Fruit fly (Drosophila melanogaster): ENCODE results near the gene CG14324.

The CG14324 gene

DNA sequence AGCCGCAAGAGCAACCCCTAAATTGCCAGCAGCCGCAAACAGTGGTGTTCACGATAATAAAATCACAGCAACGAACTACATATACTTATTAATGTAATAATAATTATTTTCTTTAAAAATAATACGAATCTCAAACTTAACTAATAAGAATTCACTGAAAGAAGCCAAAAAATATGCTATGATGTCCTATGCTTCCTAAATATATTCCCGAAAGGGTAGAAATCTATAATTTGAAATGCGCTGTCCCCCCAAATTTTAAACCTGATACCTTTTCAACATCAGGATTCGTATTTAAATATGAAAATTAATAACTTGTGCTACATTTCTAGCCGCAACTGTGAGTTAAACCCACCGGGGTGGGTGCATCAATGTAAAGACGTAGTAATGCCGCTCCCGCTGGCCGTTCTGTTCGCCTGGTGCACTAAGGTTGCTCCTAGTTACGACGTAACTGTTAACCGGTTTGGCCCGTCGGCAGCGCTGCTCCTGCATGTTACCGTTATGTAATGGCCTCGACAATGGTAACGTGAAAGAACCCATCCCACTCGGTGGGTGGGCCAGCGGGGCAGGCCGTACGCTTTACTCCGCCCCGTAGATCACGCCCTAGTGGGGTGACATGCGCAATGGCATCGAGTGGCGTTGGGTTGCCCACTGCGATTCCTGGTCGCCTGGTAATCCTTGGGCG, 14.3 kb downstream of the CG14324 start (continued):
- peak; percentile 7 for TF ChIP-seq tup (GFP tag; optimal IDR thresholded peaks at IDR 0.05)
- peak; percentile 70 for TF ChIP-seq Vsx1 (GFP tag; optimal IDR thresholded peaks at IDR 0.05)
- TF ChIP-seq YL-1 (GFP tag; optimal IDR thresholded peaks at IDR 0.05) = peak; percentile 69
- peak; percentile 72 for TF ChIP-seq gcm (GFP tag; optimal IDR thresholded peaks at IDR 0.05)
- peak; percentile 39; the same call in 1 of the 2 replicates for TF ChIP-seq Rx (GFP tag; IDR thresholded peaks at IDR 0.05)
- TF ChIP-seq klu (GFP tag; IDR thresholded peaks at IDR 0.05) = peak; percentile 48; the same call in 1 of the 2 replicates
- 0 out of 3 replicates have a peak, but pooled peaks have one; percentile 19 for TF ChIP-seq otp (GFP tag; IDR thresholded peaks at IDR 0.05)
- TF ChIP-seq CG2875 (GFP tag; optimal IDR thresholded peaks at IDR 0.05) = peak; percentile 72
- no peak for TF ChIP-seq sima (GFP tag; optimal IDR thresholded peaks at IDR 0.05)
- TF ChIP-seq CG33557 (GFP tag; optimal IDR thresholded peaks at IDR 0.05) = peak; percentile 85
- peak; percentile 78 for TF ChIP-seq Med (GFP tag)
- TF ChIP-seq sc (optimal IDR thresholded peaks at IDR 0.05) = no peak
- peak; percentile 77 for TF ChIP-seq sc (GFP tag; optimal IDR thresholded peaks at IDR 0.05)
- peak; percentile 17 to 84 for TF ChIP-seq Hr51 (GFP tag; optimal IDR thresholded peaks at IDR 0.05)
- TF ChIP-seq danr (GFP tag; IDR thresholded peaks at IDR 0.05) = peak; percentile 69
- peak; percentile 19 for TF ChIP-seq CG33213 (GFP tag; optimal IDR thresholded peaks at IDR 0.05)
- TF ChIP-seq aop (GFP tag; IDR thresholded peaks at IDR 0.05) = no peak
- TF ChIP-seq CG3281 (GFP tag; optimal IDR thresholded peaks at IDR 0.05) = peak; percentile 84
- peak; percentile 21; the same call in 1 of the 2 replicates for TF ChIP-seq E2f2 (GFP tag; IDR thresholded peaks at IDR 0.05)
- peak; percentile 91 for TF ChIP-seq CG17829 (tag; optimal IDR thresholded peaks at IDR 0.05)
- peak; percentile 88 for TF ChIP-seq fd96Cb (tag; optimal IDR thresholded peaks at IDR 0.05)
- no peak for TF ChIP-seq CG1647 (GFP tag; optimal IDR thresholded peaks at IDR 0.05)
- TF ChIP-seq CG13775 (GFP tag; optimal IDR thresholded peaks at IDR 0.05) = peak; percentile 88
- peak; percentile 69 for TF ChIP-seq dysf (GFP tag; IDR thresholded peaks at IDR 0.05)
- peak; percentile 58 for TF ChIP-seq CG10274 (GFP tag; optimal IDR thresholded peaks at IDR 0.05)
- TF ChIP-seq al (GFP tag; IDR thresholded peaks at IDR 0.05) = 0 out of 2 replicates have a peak, but pooled peaks have one; percentile 39
- TF ChIP-seq CG2202 (tag; optimal IDR thresholded peaks at IDR 0.05) = peak; percentile 82
- peak; percentile 85 for TF ChIP-seq CG12299 (tag; optimal IDR thresholded peaks at IDR 0.05)
- TF ChIP-seq CG9437 (GFP tag; optimal IDR thresholded peaks at IDR 0.05) = peak; percentile 92
- no peak for TF ChIP-seq pan (optimal IDR thresholded peaks at IDR 0.05)
- TF ChIP-seq pan (GFP tag; optimal IDR thresholded peaks at IDR 0.05 in 1 of 2, IDR thresholded peaks at IDR 0.05 in 1 of 2) = no peak
- TF ChIP-seq sqz (GFP tag; optimal IDR thresholded peaks at IDR 0.05) = peak; percentile 82
- TF ChIP-seq CG31365 (tag; optimal IDR thresholded peaks at IDR 0.05) = peak; percentile 22
- peak; percentile 78 for TF ChIP-seq CG12659 (GFP tag; optimal IDR thresholded peaks at IDR 0.05)
- TF ChIP-seq CG12942 (GFP tag; optimal IDR thresholded peaks at IDR 0.05) = peak; percentile 19
- TF ChIP-seq CG17361 (GFP tag; IDR thresholded peaks at IDR 0.05) = peak; percentile 94
- peak; percentile 62; the same call in 2 of the 3 replicates for TF ChIP-seq tgo (GFP tag; IDR thresholded peaks at IDR 0.05)
- TF ChIP-seq Ssrp (tag; optimal IDR thresholded peaks at IDR 0.05) = peak; percentile 88
- peak; percentile 44 for TF ChIP-seq Nf-YB (GFP tag; optimal IDR thresholded peaks at IDR 0.05)
- peak; percentile 41 for TF ChIP-seq Elba2 (GFP tag; optimal IDR thresholded peaks at IDR 0.05)
- peak; percentile 32; the same call in 1 of the 2 replicates for TF ChIP-seq H2.0 (GFP tag; IDR thresholded peaks at IDR 0.05)
- peak; percentile 20 for TF ChIP-seq bab2 (GFP tag; optimal IDR thresholded peaks at IDR 0.05)
- peak; percentile 95 for TF ChIP-seq kni (GFP tag; optimal IDR thresholded peaks at IDR 0.05)
- TF ChIP-seq cad (GFP tag; optimal IDR thresholded peaks at IDR 0.05) = no peak
- TF ChIP-seq CG10147 (GFP tag; optimal IDR thresholded peaks at IDR 0.05) = peak; percentile 87
- TF ChIP-seq MESR4 (GFP tag; optimal IDR thresholded peaks at IDR 0.05) = no peak
- TF ChIP-seq Max (GFP tag; optimal IDR thresholded peaks at IDR 0.05) = peak; percentile 43
- TF ChIP-seq dpn (GFP tag; optimal IDR thresholded peaks at IDR 0.05) = peak; percentile 37 to 61
- TF ChIP-seq cwo (GFP tag; optimal IDR thresholded peaks at IDR 0.05) = peak; percentile 79

Data from whole organism, embryonic.